Fruit fly (Drosophila melanogaster) whole organism, pupa: ENCODE measurements around the gene CG10164.

Experiments
- CG14655 ChIP-seq: fragments of 200-800 bp; sonication (Bioruptor generic); optimal IDR thresholded peaks from 3 replicates; lab custom pipeline; 2017; ENCODE audit warnings: mild to moderate bottlenecking, missing biosample characterization, missing genetic modification reagents, missing genetic modification characterization
- D1 ChIP-seq: fragments of 200-800 bp; sonication (Bioruptor generic); optimal IDR thresholded peaks from 2 replicates; lab custom pipeline; 2018; ENCODE audit warnings: missing biosample characterization, mild to moderate bottlenecking, missing genetic modification characterization, moderate library complexity
- EcR ChIP-seq: fragments of 200-800 bp; sonication (Bioruptor generic); optimal IDR thresholded peaks from 3 replicates; lab custom pipeline; 2019; ENCODE audit warnings: missing biosample characterization, missing genetic modification characterization, mild to moderate bottlenecking, moderate library complexity, missing genetic modification reagents
- Ets98B ChIP-seq: fragments of 200-800 bp; sonication (Bioruptor generic); IDR thresholded peaks from 2 replicates; pipeline ENCODE4 v1.3.6; 2022; ENCODE audit warnings: missing biosample characterization, missing genetic modification characterization
- Snoo ChIP-seq: fragments of 200-800 bp; sonication (Bioruptor generic); optimal IDR thresholded peaks from 3 replicates; lab custom pipeline; 2017; ENCODE audit warnings: missing biosample characterization, mild to moderate bottlenecking, missing genetic modification characterization, inconsistent platforms

DNA sequence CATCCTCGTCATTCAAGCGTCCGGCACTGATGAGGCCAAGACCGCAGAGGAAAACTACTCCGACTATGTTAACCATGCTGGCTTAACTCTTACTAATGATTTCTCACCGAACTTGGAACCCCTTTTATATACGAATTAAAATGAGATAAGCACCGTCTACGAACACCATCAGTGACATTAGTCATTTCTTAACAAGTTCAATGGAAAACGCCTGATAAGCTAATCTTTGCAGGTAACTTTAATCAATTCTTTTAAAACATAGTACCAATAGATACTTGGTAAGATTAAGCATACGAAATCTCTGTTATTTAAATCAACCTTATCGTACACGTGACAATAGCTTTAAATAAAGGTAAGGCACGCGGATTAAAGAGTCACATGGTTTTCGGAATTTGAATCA lies 33.0 kb upstream of the CG10164 start, which contains the start of gene CG10182:
- TF ChIP-seq EcR (no peak), Snoo (no peak), Ets98B (GFP tag; lab: Robert Waterston, UW) (no peak), D1 (tag; lab: Kevin White, UChicago) (no peak), CG14655 (GFP tag; lab: Kevin White, UChicago) (no peak)
